Worm (Caenorhabditis elegans) whole organism, late embryonic: ENCODE results near the gene C35B1.8.

ENCODE experiments used
- K02D7.2 ChIP-seq: sonication (generic microtip); optimal IDR thresholded peaks from 2 replicates; lab custom pipeline; 2017; ENCODE audit warnings: mild to moderate bottlenecking, missing genetic modification characterization, missing compliant biosample characterization
- ama-1 ChIP-seq: fragments of 150-350 bp; optimal IDR thresholded peaks from 2 replicates; lab custom pipeline; 2014
- ceh-19 ChIP-seq: fragments of 200-800 bp; sonication (Bioruptor generic); optimal IDR thresholded peaks from 2 replicates; lab custom pipeline; 2018; ENCODE audit warnings: mild to moderate bottlenecking, missing genetic modification characterization, missing compliant biosample characterization
- gmeb-2 ChIP-seq: sonication (generic microtip); optimal IDR thresholded peaks from 2 replicates; lab custom pipeline; 2016; ENCODE audit warnings: missing genetic modification characterization, inconsistent platforms, missing compliant biosample characterization
- nhr-11 ChIP-seq: fragments of 150-350 bp; optimal IDR thresholded peaks from 2 replicates; lab custom pipeline; 2014; ENCODE audit warnings: missing biosample characterization, missing genetic modification characterization
- unc-55 ChIP-seq: sonication (generic microtip); optimal IDR thresholded peaks from 2 replicates; lab custom pipeline; 2017; ENCODE audit warnings: missing biosample characterization, missing genetic modification reagents, missing genetic modification characterization

- no peak for TF ChIP-seq nhr-11
- no peak for TF ChIP-seq ama-1 (lab: Kevin White, UChicago)
- TF ChIP-seq ceh-19 (GFP tag; lab: Kevin White, UChicago): no peak
- TF ChIP-seq K02D7.2 (tag; lab: Kevin White, UChicago): no peak
- TF ChIP-seq unc-55 (GFP tag; lab: Kevin White, UChicago): no peak
- no peak for TF ChIP-seq gmeb-2 (tag; lab: Kevin White, UChicago)
Observed at ce11 chrIV:4085022-4085421, 6.2 kb upstream of the C35B1.8 start.
